Fruit fly (Drosophila melanogaster) whole organism, embryonic: ENCODE data around the gene CG5768.

ENCODE experiments used
- Atf-2 ChIP-seq: fragments of 200-800 bp; sonication (Bioruptor generic); optimal IDR thresholded peaks from 2 replicates; lab custom pipeline; 2016; ENCODE audit warnings: missing biosample characterization, missing genetic modification characterization
- CG10565 ChIP-seq: fragments of 200-800 bp; sonication (Bioruptor generic); optimal IDR thresholded peaks from 3 replicates; lab custom pipeline; 2016; ENCODE audit warnings: missing biosample characterization, mild to moderate bottlenecking, missing genetic modification characterization
- CkIIα-i1 ChIP-seq: fragments of 200-800 bp; sonication (Bioruptor generic); IDR thresholded peaks from 2 replicates; pipeline ENCODE4 v1.3.6; 2022; ENCODE audit warnings: missing biosample characterization, missing genetic modification characterization
- odd ChIP-seq: fragments of 200-800 bp; sonication (Bioruptor generic); optimal IDR thresholded peaks from 2 replicates; lab custom pipeline; 2017; ENCODE audit warnings: missing biosample characterization, mild to moderate bottlenecking, missing genetic modification characterization

DNA sequence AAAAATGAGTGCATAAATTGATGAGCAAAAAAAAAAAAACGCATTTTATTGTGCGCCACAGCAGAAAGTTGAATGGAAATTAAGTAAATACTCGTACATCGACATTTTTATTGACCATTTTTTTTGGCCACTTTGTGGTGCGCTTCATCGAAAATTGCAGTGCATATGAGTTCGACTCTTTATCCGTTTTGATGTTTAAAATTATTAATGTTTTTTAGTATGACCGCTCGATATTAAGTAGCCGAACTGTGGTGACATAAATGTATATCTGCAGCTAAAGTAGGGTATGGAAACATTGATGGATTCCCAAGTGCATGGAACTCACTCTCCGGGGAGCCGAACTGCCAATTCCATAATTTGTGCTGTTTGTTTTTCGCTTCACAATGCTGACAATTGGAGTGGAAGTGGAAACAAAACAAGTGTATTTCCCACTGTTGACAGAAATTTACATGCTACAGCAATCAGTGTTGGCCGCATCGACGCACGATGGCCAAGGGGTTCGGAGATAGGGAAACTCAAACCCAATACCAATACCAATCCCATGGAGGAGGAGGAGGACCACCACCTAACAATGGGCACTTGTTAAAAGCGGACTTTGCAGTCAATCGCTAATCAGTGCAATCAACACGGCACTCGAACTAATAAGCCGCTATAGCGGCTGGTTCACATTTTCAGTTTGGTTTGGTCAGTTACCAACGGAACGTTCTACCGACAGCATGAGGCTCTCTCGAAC is 2.2 kb upstream of the CG5768 start, which contains the start of gene CG13616:
- no peak for TF ChIP-seq Atf-2 (GFP tag; lab: Kevin White, UChicago)
- no peak for TF ChIP-seq CG10565 (GFP tag; lab: Kevin White, UChicago)
- TF ChIP-seq CkIIα-i1 (GFP tag; lab: Robert Waterston, UW) = no peak
- no peak for TF ChIP-seq odd (GFP tag; lab: Kevin White, UChicago)
